Worm (Caenorhabditis elegans): ENCODE data around the gene cid-1.

cid-1 gene

DNA sequence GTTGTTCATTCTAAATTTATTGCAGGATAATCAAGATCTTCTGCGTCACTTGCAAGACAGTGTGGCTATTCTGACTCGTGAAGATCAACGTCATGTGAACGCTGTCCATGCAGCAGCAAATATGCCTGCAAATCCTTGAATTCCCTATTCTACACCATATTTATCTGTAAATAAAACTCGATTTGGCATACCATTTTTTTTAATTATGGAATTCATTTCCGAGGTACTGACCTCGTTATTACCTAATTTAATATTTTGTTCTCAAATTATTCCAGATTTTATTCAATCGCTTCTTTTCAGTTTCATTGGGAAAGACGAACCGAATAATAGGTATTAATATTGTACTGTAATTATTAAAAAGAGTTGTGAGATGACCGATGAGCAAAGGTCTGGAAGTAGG is at the start of gene cid-1:
Gene cid-1 (plus strand): TSS at position 301 of the 400 bp plus-strand sequence.
- TF ChIP-seq ztf-4 (tag; optimal IDR thresholded peaks at IDR 0.05): no peak
- TF ChIP-seq unc-55 (GFP tag; optimal IDR thresholded peaks at IDR 0.05): no peak
- no peak for TF ChIP-seq ZK546.5 (tag; optimal IDR thresholded peaks at IDR 0.05)
- TF ChIP-seq blmp-1 (tag; optimal IDR thresholded peaks at IDR 0.05; ENCODE audit: insufficient read depth): no peak

ce11 chrIII:5124385-5124784 is 49.3 kb upstream of the cid-1 start:
- TF ChIP-seq egl-27 (tag; optimal IDR thresholded peaks at IDR 0.05) (no peak), ceh-16 (tag; optimal IDR thresholded peaks at IDR 0.05) (peak; percentile 5)

- no peak for TF ChIP-seq snpc-4 (tag; optimal IDR thresholded peaks at IDR 0.05)
- TF ChIP-seq nhr-23 (tag; optimal IDR thresholded peaks at IDR 0.05): no peak
- TF ChIP-seq Y55F3AM.14 (GFP tag; optimal IDR thresholded peaks at IDR 0.05): no peak
- TF ChIP-seq egl-27 (tag; optimal IDR thresholded peaks at IDR 0.05): no peak
- TF ChIP-seq dmd-4 (tag; optimal IDR thresholded peaks at IDR 0.05): no peak
- TF ChIP-seq ceh-16 (tag; optimal IDR thresholded peaks at IDR 0.05): no peak
- no peak for TF ChIP-seq sma-3 (GFP tag; optimal IDR thresholded peaks at IDR 0.05)
- TF ChIP-seq skn-1 (tag; optimal IDR thresholded peaks at IDR 0.05): no peak
- no peak for TF ChIP-seq ZK546.5 (tag; optimal IDR thresholded peaks at IDR 0.05)
Observed at ce11 chrIII:5125759-5126158, 48.0 kb upstream of the cid-1 start.

- no peak for TF ChIP-seq elt-1 (tag; optimal IDR thresholded peaks at IDR 0.05)
- no peak for TF ChIP-seq unc-55 (GFP tag; optimal IDR thresholded peaks at IDR 0.05)
Observed at ce11 chrIII:5126988-5127387, 46.7 kb upstream of the cid-1 start.

DNA sequence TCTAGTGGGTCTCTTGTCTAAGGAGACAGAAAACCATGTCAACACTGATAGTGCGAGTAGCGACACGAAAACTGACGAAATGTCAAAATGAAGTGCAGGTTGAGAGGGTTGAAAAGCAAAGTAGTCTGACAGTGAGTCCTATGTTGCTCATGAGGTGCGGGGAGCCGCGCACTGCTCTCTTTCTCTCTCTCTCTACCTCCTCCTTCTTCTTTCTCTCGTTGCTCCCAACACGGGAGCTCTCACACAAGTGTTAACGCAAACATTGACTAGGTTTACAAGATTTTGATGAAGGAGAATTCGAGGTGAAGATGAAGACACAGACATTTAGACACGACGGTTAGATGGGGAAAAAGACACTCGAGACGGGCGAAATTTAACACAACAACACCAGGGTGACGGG is 44.5 kb upstream of the cid-1 start:
- TF ChIP-seq dmd-4 (tag; optimal IDR thresholded peaks at IDR 0.05) (no peak), nhr-23 (tag; optimal IDR thresholded peaks at IDR 0.05) (no peak), F13H6.1 (tag; optimal IDR thresholded peaks at IDR 0.05) (peak; percentile 49), nhr-129 (tag; optimal IDR thresholded peaks at IDR 0.05) (peak; percentile 43)

ce11 chrIII:5130654-5131053 is 43.1 kb upstream of the cid-1 start:
- TF ChIP-seq unc-62 (GFP tag; optimal IDR thresholded peaks at IDR 0.05) (no peak), F13H6.1 (tag; optimal IDR thresholded peaks at IDR 0.05) (no peak), gmeb-1 (tag; optimal IDR thresholded peaks at IDR 0.05) (no peak), sma-3 (GFP tag; optimal IDR thresholded peaks at IDR 0.05) (no peak), Y55F3AM.14 (GFP tag; optimal IDR thresholded peaks at IDR 0.05) (no peak), nhr-77 (tag; optimal IDR thresholded peaks at IDR 0.05) (no peak), nhr-237 (tag; optimal IDR thresholded peaks at IDR 0.05) (no peak), nhr-129 (tag; optimal IDR thresholded peaks at IDR 0.05) (no peak), elt-3 (tag; optimal IDR thresholded peaks at IDR 0.05) (no peak), fos-1 (tag; optimal IDR thresholded peaks at IDR 0.05) (no peak)

DNA sequence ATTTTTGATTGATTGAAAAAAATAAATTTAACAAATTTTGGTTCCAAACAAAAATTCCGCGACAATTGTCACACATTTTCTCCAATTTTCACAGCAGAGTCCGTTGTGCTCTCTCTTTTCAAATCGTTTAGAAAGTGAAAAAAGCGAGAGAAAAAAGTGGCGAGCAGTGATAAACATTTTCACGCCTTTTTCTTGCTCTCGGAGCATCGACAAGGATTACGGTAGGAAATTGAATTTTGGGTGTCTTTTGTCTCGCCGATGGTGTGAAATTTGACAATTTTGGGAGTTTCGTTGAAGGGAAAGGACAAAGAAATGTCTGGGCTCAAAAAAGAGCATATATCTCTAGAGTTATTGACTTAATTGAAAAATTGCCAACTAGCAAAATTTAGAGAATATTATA is 39.2 kb upstream of the cid-1 start:
- peak in 1 of 2 experiments; percentile 41 for TF ChIP-seq lsy-2 (tag; optimal IDR thresholded peaks at IDR 0.05)
- no peak for TF ChIP-seq nhr-6 (tag; optimal IDR thresholded peaks at IDR 0.05)
- no peak for TF ChIP-seq dmd-4 (tag; optimal IDR thresholded peaks at IDR 0.05)
- peak; percentile 10 for TF ChIP-seq fos-1 (tag; optimal IDR thresholded peaks at IDR 0.05)
- TF ChIP-seq zag-1 (tag; optimal IDR thresholded peaks at IDR 0.05): no peak
- TF ChIP-seq snpc-4 (tag; optimal IDR thresholded peaks at IDR 0.05): no peak

DNA sequence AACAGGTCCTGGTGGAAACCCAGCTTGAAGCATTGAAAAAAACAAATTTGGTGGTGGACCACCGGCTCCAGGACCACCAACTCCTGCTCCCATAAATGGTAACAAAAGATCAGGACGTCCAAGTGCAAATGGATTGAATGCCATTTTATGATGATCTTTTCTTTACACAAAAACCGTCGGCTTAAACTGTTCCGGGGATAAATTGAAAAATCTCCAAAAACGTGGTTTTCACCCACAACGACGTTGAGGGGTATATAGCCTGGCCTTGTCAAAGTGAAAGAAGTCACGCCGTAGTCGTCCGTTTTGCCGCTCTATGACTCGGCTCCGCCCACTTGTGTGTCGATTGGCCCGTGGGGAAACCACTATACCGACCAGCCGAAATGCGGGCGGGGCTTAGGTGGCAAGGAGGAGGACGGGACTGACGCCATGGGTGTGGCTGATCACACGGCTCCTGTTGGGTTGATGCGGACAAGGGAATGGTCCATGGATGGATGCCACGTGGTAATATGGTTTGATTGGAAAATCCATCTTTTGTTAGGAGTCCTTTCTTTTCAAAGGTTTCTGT is 37.6 kb upstream of the cid-1 start, which contains the start of gene tbx-2:
Gene tbx-2 (minus strand): TSS at position 264 of the 565 bp plus-strand sequence.
- TF ChIP-seq crh-2 (tag; optimal IDR thresholded peaks at IDR 0.05) (no peak), nhr-77 (tag; optimal IDR thresholded peaks at IDR 0.05) (no peak), lsy-2 (tag; optimal IDR thresholded peaks at IDR 0.05) (peak in 1 of 2 experiments; percentile 46)

DNA sequence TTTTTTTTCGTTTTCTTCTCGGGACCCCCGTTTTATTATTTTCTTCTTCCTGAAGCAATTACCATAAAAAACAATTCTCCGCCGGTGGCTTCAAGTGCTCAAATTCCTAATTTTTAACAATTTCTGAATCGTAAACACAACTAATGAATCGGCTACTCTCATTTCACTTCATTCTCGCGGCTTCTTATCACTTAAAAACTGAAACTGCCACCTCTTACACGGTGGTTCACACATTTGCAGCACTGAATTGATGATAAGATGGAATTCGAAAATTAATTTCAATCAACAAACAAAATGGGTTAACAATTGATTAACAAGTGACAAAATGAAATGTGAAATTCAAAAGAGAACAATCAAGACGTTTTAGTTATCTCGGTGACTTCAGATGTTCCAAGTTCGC is 36.6 kb upstream of the cid-1 start:
- TF ChIP-seq dmd-4 (tag; optimal IDR thresholded peaks at IDR 0.05) (no peak), R02D3.7 (tag; optimal IDR thresholded peaks at IDR 0.05) (no peak), ZK546.5 (tag; optimal IDR thresholded peaks at IDR 0.05) (no peak), nhr-6 (tag; optimal IDR thresholded peaks at IDR 0.05) (no peak), crh-2 (tag; optimal IDR thresholded peaks at IDR 0.05) (peak; percentile 63), sem-4 (tag; optimal IDR thresholded peaks at IDR 0.05) (no peak), fos-1 (tag; optimal IDR thresholded peaks at IDR 0.05) (peak; percentile 58), aly-2 (tag; optimal IDR thresholded peaks at IDR 0.05) (no peak)

Measured in whole organism, L2 larva.